Fruit fly (Drosophila melanogaster): ENCODE measurements around the gene tho2.

DNA sequence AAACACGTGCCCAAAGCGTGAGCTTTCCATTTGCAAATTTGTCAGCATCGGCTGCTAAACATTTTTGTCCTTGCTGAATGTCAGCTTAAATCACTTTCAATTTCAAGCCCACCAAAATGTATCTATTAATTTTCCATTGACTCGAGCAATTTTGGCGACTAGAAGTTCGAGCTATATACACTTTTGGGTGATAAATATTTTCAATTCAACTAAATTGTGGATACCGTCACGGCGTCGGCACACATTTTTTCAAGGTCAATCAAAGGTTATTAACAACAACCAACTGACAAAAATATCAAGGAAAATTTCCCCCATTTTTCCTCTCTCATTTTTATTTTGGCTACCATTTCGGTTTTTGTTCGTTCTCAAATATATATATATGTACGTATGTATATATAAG lies 12.8 kb downstream of the tho2 start:
- TF ChIP-seq psq (optimal IDR thresholded peaks at IDR 0.05) (no peak), pan (optimal IDR thresholded peaks at IDR 0.05) (no peak), Dll (optimal IDR thresholded peaks at IDR 0.05) (no peak)

All from whole organism.